Worm (Caenorhabditis elegans): Measurements from ENCODE around the gene Y40C7B.4.

Y40C7B.4 gene

DNA sequence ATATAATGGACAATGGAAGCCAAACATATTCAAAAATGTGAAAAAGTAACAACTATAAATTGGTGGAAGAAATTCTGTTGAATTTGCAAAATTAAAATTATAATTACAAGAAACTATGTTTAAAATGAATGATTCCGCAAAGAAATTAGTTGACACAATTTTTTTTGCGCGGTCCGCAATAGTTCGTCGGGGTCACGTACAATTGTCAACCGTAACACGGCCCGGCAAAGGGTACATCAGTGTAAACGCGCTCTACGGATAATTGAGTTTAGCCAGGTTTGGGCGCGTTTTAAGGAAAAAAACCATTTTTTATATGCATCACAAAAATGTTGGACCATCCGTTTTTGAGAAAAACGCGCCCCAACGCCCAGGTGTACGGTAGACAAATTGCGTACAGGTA is 40.8 kb upstream of the Y40C7B.4 start:
- TF ChIP-seq sox-4 (tag; optimal IDR thresholded peaks at IDR 0.05) (no peak), aly-2 (tag; optimal IDR thresholded peaks at IDR 0.05) (no peak), blmp-1 (tag; optimal IDR thresholded peaks at IDR 0.05) (no peak), ceh-8 (GFP tag; optimal IDR thresholded peaks at IDR 0.05) (no peak), ets-5 (GFP tag; IDR thresholded peaks at IDR 0.05) (no peak), lsy-2 (tag; optimal IDR thresholded peaks at IDR 0.05) (peak; percentile 6 to 88), egl-13 (tag; optimal IDR thresholded peaks at IDR 0.05) (no peak), ceh-63 (GFP tag; optimal IDR thresholded peaks at IDR 0.05) (no peak), unc-86 (tag; optimal IDR thresholded peaks at IDR 0.05) (no peak), nhr-77 (tag; optimal IDR thresholded peaks at IDR 0.05) (no peak), fkh-10 (GFP tag; optimal IDR thresholded peaks at IDR 0.05) (no peak), lin-35 (GFP tag; optimal IDR thresholded peaks at IDR 0.05) (peak in 1 of 2 experiments; percentile 5), mab-9 (GFP tag; IDR thresholded peaks at IDR 0.05) (no peak), F16B12.6 (tag; optimal IDR thresholded peaks at IDR 0.05) (peak; percentile 9), nhr-84 (tag; optimal IDR thresholded peaks at IDR 0.05) (no peak), elt-3 (tag; optimal IDR thresholded peaks at IDR 0.05) (no peak), nhr-20 (tag; optimal IDR thresholded peaks at IDR 0.05) (no peak), pag-3 (tag; optimal IDR thresholded peaks at IDR 0.05; ENCODE audit: borderline replicate concordance, insufficient read depth) (no peak), ces-1 (GFP tag; optimal IDR thresholded peaks at IDR 0.05) (no peak), ztf-11 (tag; optimal IDR thresholded peaks at IDR 0.05) (no peak), nhr-85 (tag) (peak; percentile 0), mdl-1 (tag; optimal IDR thresholded peaks at IDR 0.05) (no peak), nhr-47 (tag; optimal IDR thresholded peaks at IDR 0.05) (no peak)

DNA sequence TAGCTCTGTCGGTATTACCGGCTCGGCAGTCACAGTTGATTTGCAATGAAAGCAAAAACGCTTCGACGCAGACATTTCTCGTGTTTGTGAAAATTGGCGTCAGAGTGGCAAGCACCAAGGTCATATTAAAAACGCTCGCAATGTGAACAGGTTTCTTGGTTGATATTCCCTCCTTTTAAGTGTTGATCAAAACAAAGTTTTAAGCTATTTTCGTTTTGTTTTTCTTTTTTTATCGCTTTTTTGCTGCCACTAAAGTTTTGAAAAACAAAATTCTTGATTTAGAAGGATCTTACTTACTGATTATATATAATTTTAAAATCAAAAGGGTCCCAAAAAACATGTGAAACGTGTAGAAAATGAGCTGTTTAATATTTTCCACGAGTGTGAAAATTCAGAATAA is 38.1 kb upstream of the Y40C7B.4 start, which contains the start of gene C33E10.8:
Gene C33E10.8 (minus strand): TSS at position 101 of the 400 bp plus-strand sequence.
- TF ChIP-seq ztf-11 (tag; optimal IDR thresholded peaks at IDR 0.05), result no peak
- TF ChIP-seq unc-86 (tag; optimal IDR thresholded peaks at IDR 0.05), result no peak
- TF ChIP-seq grh-1 (GFP tag; IDR thresholded peaks at IDR 0.05), result no peak
- no peak for TF ChIP-seq nhr-90 (tag; optimal IDR thresholded peaks at IDR 0.05; ENCODE audit: poor library complexity)
- TF ChIP-seq dpl-1 (GFP tag; optimal IDR thresholded peaks at IDR 0.05), result no peak
- TF ChIP-seq pqm-1 (tag; optimal IDR thresholded peaks at IDR 0.05), result no peak
- no peak for TF ChIP-seq rnt-1 (tag; optimal IDR thresholded peaks at IDR 0.05)

- TF ChIP-seq hpl-2 (GFP tag; optimal IDR thresholded peaks at IDR 0.05) (no peak), ztf-4 (tag; optimal IDR thresholded peaks at IDR 0.05) (no peak), hlh-4 (tag; optimal IDR thresholded peaks at IDR 0.05) (no peak), sptf-1 (tag; optimal IDR thresholded peaks at IDR 0.05) (no peak), unc-98 (GFP tag; IDR thresholded peaks at IDR 0.05) (no peak), aha-1 (tag; optimal IDR thresholded peaks at IDR 0.05) (no peak), egl-13 (tag; optimal IDR thresholded peaks at IDR 0.05) (no peak), zip-4 (GFP tag; optimal IDR thresholded peaks at IDR 0.05) (no peak), mef-2 (tag; optimal IDR thresholded peaks at IDR 0.05) (no peak), tlp-1 (tag; optimal IDR thresholded peaks at IDR 0.05) (no peak)
Observed at ce11 chrX:17294019-17294418, 37.4 kb upstream of the Y40C7B.4 start.

DNA sequence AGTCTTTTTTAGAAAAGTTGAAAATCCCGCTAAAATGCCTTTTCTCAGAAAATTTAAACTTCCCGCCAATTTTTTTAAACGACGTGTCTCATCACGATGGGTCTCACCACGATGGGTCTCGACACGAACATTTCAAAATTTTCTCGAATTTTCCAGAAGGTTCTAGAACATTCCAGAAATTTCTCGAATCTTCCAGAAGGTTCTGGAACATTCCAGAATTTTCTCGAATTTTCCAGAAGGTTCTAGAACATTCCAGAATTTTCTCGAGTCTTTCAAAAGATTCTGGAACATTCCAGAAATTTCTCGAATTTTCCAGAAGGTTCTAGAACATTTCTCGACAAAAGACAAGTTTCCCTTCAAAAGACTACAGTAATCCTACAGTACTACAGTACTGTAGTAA is 31.8 kb upstream of the Y40C7B.4 start:
- TF ChIP-seq hlh-17 (GFP tag; optimal IDR thresholded peaks at IDR 0.05; ENCODE audit: borderline replicate concordance) (no peak), ceh-90 (tag; optimal IDR thresholded peaks at IDR 0.05) (no peak), pqm-1 (tag; optimal IDR thresholded peaks at IDR 0.05) (no peak), pax-3 (tag; optimal IDR thresholded peaks at IDR 0.05) (no peak), vab-15 (tag; optimal IDR thresholded peaks at IDR 0.05) (no peak), lin-15B (tag; optimal IDR thresholded peaks at IDR 0.05) (no peak), unc-98 (GFP tag; IDR thresholded peaks at IDR 0.05) (no peak), ceh-63 (GFP tag; optimal IDR thresholded peaks at IDR 0.05) (no peak), nhr-47 (tag; optimal IDR thresholded peaks at IDR 0.05) (no peak), aha-1 (tag; optimal IDR thresholded peaks at IDR 0.05) (no peak), fkh-10 (GFP tag; optimal IDR thresholded peaks at IDR 0.05) (no peak)

Measured in whole organism, L1 larva.